Worm (Caenorhabditis elegans) whole organism, L1 larva: Measurements from ENCODE around the gene sre-55.

Experiments used
- aha-1 ChIP-seq: fragments of 150-350 bp; optimal IDR thresholded peaks from 2 replicates; lab custom pipeline; 2014; ENCODE audit warnings: missing biosample characterization, missing genetic modification characterization
- blmp-1 ChIP-seq: fragments of 150-350 bp; optimal IDR thresholded peaks from 2 replicates; lab custom pipeline; 2014; ENCODE audit warnings: missing biosample characterization, missing genetic modification characterization
- ces-1 ChIP-seq: fragments of 150-350 bp; optimal IDR thresholded peaks from 2 replicates; lab custom pipeline; 2014; ENCODE audit warnings: missing biosample characterization, missing genetic modification reagents, missing genetic modification characterization
- dsc-1 ChIP-seq: sonication (generic microtip); optimal IDR thresholded peaks from 2 replicates; lab custom pipeline; 2016; ENCODE audit warnings: mild to moderate bottlenecking, missing genetic modification characterization, missing compliant biosample characterization
- efl-3 ChIP-seq: fragments of 200-800 bp; sonication (Bioruptor generic); optimal IDR thresholded peaks from 2 replicates; lab custom pipeline; 2018; ENCODE audit warnings: mild to moderate bottlenecking, missing genetic modification characterization, missing compliant biosample characterization
- egl-13 ChIP-seq: sonication (generic microtip); optimal IDR thresholded peaks from 2 replicates; lab custom pipeline; 2016; ENCODE audit warnings: missing genotype, missing genetic modification reagents, missing genetic modification characterization, missing compliant biosample characterization
- elt-3 ChIP-seq, 6 experiments: fragments of 150-350 bp in 1 of 6; sonication (generic microtip); optimal IDR thresholded peaks; 2 replicates each; lab custom pipeline; 2017 to 2018; ENCODE audit warnings: missing biosample characterization in 6 of 6, missing genetic modification characterization in 6 of 6, inconsistent platforms in 1 of 6
- ets-5 ChIP-seq: fragments of 200-800 bp; sonication (Bioruptor generic); IDR thresholded peaks from 2 replicates; pipeline ENCODE4 v1.3.6; 2022; ENCODE audit warnings: missing genetic modification characterization, missing compliant biosample characterization
- fkh-10 ChIP-seq: sonication (generic microtip); optimal IDR thresholded peaks from 2 replicates; lab custom pipeline; 2017; ENCODE audit warnings: missing biosample characterization, missing genetic modification reagents, missing genetic modification characterization
- fkh-4 ChIP-seq: sonication (generic microtip); optimal IDR thresholded peaks from 2 replicates; lab custom pipeline; 2016; ENCODE audit warnings: missing compliant biosample characterization, missing genetic modification characterization, borderline replicate concordance
- hpl-2 ChIP-seq: fragments of 150-350 bp; optimal IDR thresholded peaks from 2 replicates; lab custom pipeline; 2014; ENCODE audit warnings: missing biosample characterization, missing genetic modification reagents, missing genetic modification characterization
- isw-1 ChIP-seq: fragments of 200-800 bp; sonication (Bioruptor generic); IDR thresholded peaks from 2 replicates; pipeline ENCODE4 v1.3.6; 2022; ENCODE audit warnings: missing genetic modification characterization, missing compliant biosample characterization
- lin-15B ChIP-seq: fragments of 150-350 bp; sonication (generic microtip); optimal IDR thresholded peaks from 3 replicates; lab custom pipeline; 2014; ENCODE audit warnings: missing biosample characterization, missing genetic modification characterization
- lin-35 ChIP-seq, 2 experiments: fragments of 150-350 bp; optimal IDR thresholded peaks; 2 replicates each; lab custom pipeline; 2014; ENCODE audit warnings: missing biosample characterization in 2 of 2, missing genetic modification characterization in 2 of 2, missing genetic modification reagents in 2 of 2
- lin-39 ChIP-seq: fragments of 150-350 bp; optimal IDR thresholded peaks from 2 replicates; lab custom pipeline; 2014; ENCODE audit warnings: missing biosample characterization, missing genetic modification reagents, missing genetic modification characterization
- lir-3 ChIP-seq: sonication (generic microtip); optimal IDR thresholded peaks from 2 replicates; lab custom pipeline; 2016; ENCODE audit warnings: mild to moderate bottlenecking, missing genetic modification characterization, moderate library complexity, missing compliant biosample characterization; ENCODE audit not compliant: poor library complexity
- mep-1 ChIP-seq: fragments of 150-350 bp; optimal IDR thresholded peaks from 2 replicates; lab custom pipeline; 2014; ENCODE audit warnings: missing biosample characterization, missing genetic modification characterization
- nhr-11 ChIP-seq: fragments of 150-350 bp; optimal IDR thresholded peaks from 2 replicates; lab custom pipeline; 2014; ENCODE audit warnings: missing biosample characterization, missing genetic modification characterization
- nhr-12 ChIP-seq: sonication (generic microtip); optimal IDR thresholded peaks from 2 replicates; lab custom pipeline; 2017; ENCODE audit warnings: missing biosample characterization, missing genetic modification characterization
- nhr-19 ChIP-seq: fragments of 200-800 bp; sonication (Bioruptor generic); conservative IDR thresholded peaks from 2 replicates; pipeline ENCODE4 v1.3.6; 2022; ENCODE audit warnings: missing genetic modification characterization, missing compliant biosample characterization
- nhr-20 ChIP-seq: sonication (generic microtip); optimal IDR thresholded peaks from 2 replicates; lab custom pipeline; 2016; ENCODE audit warnings: mild to moderate bottlenecking, missing genetic modification characterization, missing compliant biosample characterization
- nhr-47 ChIP-seq: sonication (generic microtip); optimal IDR thresholded peaks from 2 replicates; lab custom pipeline; 2016; ENCODE audit warnings: mild to moderate bottlenecking, missing genetic modification characterization, moderate library complexity, missing compliant biosample characterization
- nhr-84 ChIP-seq: sonication (generic microtip); optimal IDR thresholded peaks from 2 replicates; lab custom pipeline; 2017; ENCODE audit warnings: missing biosample characterization, missing genetic modification characterization
- nhr-90 ChIP-seq: sonication (generic microtip); optimal IDR thresholded peaks from 2 replicates; lab custom pipeline; 2016; ENCODE audit warnings: mild to moderate bottlenecking, missing genetic modification characterization, missing compliant biosample characterization; ENCODE audit not compliant: poor library complexity
- pag-3 ChIP-seq: sonication (generic microtip); optimal IDR thresholded peaks from 2 replicates; lab custom pipeline; 2017; ENCODE audit warnings: missing genetic modification characterization, mild to moderate bottlenecking, missing compliant biosample characterization, antibody characterized with exemption, borderline replicate concordance; ENCODE audit not compliant: insufficient read depth
- rnt-1 ChIP-seq: sonication (generic microtip); optimal IDR thresholded peaks from 2 replicates; lab custom pipeline; 2016; ENCODE audit warnings: mild to moderate bottlenecking, missing genetic modification characterization, moderate library complexity, missing compliant biosample characterization
- sox-4 ChIP-seq: sonication (generic microtip); optimal IDR thresholded peaks from 2 replicates; lab custom pipeline; 2016; ENCODE audit warnings: missing genetic modification characterization, missing compliant biosample characterization
- sup-37 ChIP-seq: fragments of 200-800 bp; sonication (Bioruptor generic); optimal IDR thresholded peaks from 2 replicates; lab custom pipeline; 2018; ENCODE audit warnings: mild to moderate bottlenecking, missing genetic modification characterization, missing compliant biosample characterization
- swsn-7 ChIP-seq: sonication (generic microtip); optimal IDR thresholded peaks from 2 replicates; lab custom pipeline; 2016; ENCODE audit warnings: missing genetic modification characterization, missing compliant biosample characterization
- tbx-2 ChIP-seq: sonication (generic microtip); optimal IDR thresholded peaks from 2 replicates; lab custom pipeline; 2016; ENCODE audit warnings: missing genetic modification characterization, missing compliant biosample characterization
- unc-130 ChIP-seq: fragments of 150-350 bp; optimal IDR thresholded peaks from 2 replicates; lab custom pipeline; 2017; ENCODE audit warnings: missing biosample characterization, missing genetic modification characterization, inconsistent platforms
- unc-30 ChIP-seq: sonication (generic microtip); optimal IDR thresholded peaks from 2 replicates; lab custom pipeline; 2017; ENCODE audit warnings: missing biosample characterization, missing genetic modification characterization
- unc-98 ChIP-seq: fragments of 200-800 bp; sonication (Bioruptor generic); IDR thresholded peaks from 2 replicates; pipeline ENCODE4 v1.3.6; 2022; ENCODE audit warnings: missing genetic modification characterization, missing compliant biosample characterization
- xbp-1 ChIP-seq: sonication (generic microtip); optimal IDR thresholded peaks from 2 replicates; lab custom pipeline; 2016; ENCODE audit warnings: missing genetic modification characterization, missing compliant biosample characterization
- zag-1 ChIP-seq: fragments of 150-350 bp; optimal IDR thresholded peaks from 2 replicates; lab custom pipeline; 2014; ENCODE audit warnings: missing biosample characterization, missing genetic modification characterization

Gene sre-55

DNA sequence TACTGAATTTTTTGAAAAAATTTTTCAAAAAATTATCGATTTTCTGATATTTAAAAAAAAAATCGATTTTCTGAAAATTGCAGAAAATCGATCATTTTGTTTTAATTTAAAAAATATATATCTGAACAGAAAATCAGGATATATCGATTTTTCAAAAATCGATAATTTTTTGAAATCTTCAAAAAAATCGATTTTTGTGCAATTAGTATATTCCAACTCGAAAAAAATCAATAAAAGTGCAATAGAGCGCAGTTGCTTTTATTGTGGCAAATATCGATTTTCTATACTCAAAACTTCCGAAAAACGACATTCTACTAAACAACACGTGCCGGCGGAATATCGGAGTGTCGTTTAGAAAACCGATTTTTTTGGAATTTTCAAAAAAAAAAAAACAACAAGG lies 28.4 kb upstream of the sre-55 start:
- TF ChIP-seq tbx-2 (tag; lab: Kevin White, UChicago) (no peak), nhr-84 (tag; lab: Kevin White, UChicago) (no peak)

DNA sequence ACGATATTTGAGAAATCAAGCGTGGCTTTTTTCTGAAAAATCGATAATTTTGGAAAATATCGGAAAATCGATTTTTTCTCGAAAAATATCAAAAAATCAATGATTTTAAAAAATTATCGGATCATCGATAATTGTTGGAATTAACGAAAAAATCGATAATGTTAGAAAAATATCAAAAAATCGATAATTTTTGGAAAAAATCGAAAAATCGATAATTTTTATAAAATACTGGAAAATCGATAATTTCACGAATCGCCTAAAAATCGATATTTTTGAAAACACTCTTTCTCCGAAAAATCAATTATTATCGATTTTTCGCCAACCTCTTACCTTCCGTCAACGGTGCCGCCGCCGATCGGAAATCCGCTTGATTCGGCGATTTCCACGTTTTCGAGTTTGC lies 27.9 kb upstream of the sre-55 start:
- TF ChIP-seq lin-39 (tag; lab: Kevin White, UChicago) (no peak), nhr-20 (tag; lab: Kevin White, UChicago) (no peak), elt-3 (tag; optimal IDR thresholded peaks at IDR 0.05; lab: Kevin White, UChicago) (no peak), sup-37 (GFP tag; lab: Kevin White, UChicago) (no peak)

DNA sequence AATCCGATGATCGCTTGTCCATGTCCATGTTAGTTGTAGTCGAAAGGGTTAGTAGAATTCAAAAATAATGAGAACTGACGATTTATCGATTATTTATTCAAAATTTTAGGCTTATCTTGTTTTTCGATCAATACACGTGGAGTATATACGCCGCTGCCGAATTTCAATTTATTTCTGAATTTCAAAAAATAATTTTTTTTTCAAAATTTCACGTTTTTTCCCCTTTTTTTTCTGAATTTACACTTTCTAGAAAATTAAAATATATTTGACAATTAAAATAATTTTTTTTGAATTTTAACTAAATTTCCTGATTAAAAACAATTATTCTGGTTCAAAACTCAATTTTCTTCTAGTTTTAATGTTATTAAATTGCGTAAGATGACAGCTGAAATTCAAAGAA lies 26.7 kb upstream of the sre-55 start, which contains the start of gene C50E10.1:
TSS of gene C50E10.1 (minus strand) at position 101 of the 400 bp plus-strand sequence.
- TF ChIP-seq hpl-2 (GFP tag; lab: Kevin White, UChicago), result no peak
- no peak for TF ChIP-seq nhr-11
- no peak for TF ChIP-seq rnt-1 (tag; lab: Kevin White, UChicago)
- TF ChIP-seq zag-1 (tag; lab: Kevin White, UChicago), result no peak
- TF ChIP-seq ces-1 (GFP tag; lab: Kevin White, UChicago), result no peak
- no peak for TF ChIP-seq efl-3 (GFP tag; lab: Kevin White, UChicago)
- no peak for TF ChIP-seq blmp-1 (tag; lab: Kevin White, UChicago)
- no peak for TF ChIP-seq unc-130 (tag; lab: Kevin White, UChicago)
- TF ChIP-seq swsn-7 (tag; lab: Kevin White, UChicago), result no peak
- TF ChIP-seq fkh-10, result no peak

DNA sequence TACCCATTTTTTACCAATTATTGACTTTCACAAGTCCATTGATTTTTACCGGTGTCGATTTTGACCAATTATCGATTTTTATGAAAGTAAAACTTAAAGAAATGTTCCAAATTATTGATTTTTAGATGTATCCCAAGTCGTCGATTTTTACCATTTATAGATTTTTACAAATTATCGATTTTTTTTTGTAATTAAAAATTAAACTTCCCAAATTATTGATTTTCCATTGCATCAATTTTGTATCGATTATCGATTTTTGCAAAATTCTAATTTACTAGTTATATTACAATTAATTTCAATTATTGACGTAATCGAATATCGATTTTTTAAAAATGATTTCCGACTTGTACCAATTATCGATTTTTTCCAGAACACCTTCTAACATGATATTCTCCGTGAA lies 26.0 kb upstream of the sre-55 start, which contains the start of gene sre-50:
TSS of gene sre-50 (plus strand) at position 384 of the 400 bp plus-strand sequence.
- TF ChIP-seq unc-30 (tag; lab: Kevin White, UChicago) (no peak), efl-3 (GFP tag; lab: Kevin White, UChicago) (no peak), dsc-1 (tag; lab: Kevin White, UChicago) (no peak), unc-98 (GFP tag; lab: Robert Waterston, UW) (no peak), aha-1 (tag; lab: Kevin White, UChicago) (no peak), rnt-1 (tag; lab: Kevin White, UChicago) (no peak), nhr-12 (tag; lab: Kevin White, UChicago) (no peak), xbp-1 (tag; lab: Kevin White, UChicago) (no peak), mep-1 (tag; lab: Kevin White, UChicago) (no peak), lin-35 (GFP tag; optimal IDR thresholded peaks at IDR 0.05; lab: Kevin White, UChicago) (no peak), nhr-47 (no peak), nhr-19 (no peak)

DNA sequence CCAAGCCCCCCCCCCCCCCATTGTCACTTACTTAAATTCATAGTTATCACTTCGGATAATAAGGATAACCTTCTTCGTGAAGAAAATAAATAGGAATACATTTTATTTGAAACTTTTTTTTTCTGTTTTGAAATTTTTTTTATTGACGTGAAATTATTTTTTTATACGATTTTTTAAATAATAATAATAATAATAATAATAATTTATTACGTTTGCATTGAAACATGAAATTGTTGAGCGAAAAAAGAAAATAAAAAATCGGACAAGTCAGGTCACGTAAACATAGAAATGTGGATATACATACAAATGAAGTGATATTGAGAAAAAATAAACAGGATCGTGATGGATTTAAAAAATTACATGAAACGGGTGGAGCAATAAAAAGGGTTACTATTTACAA lies 19.5 kb upstream of the sre-55 start, which contains the start of gene C50E10.2:
TSS of gene C50E10.2 (minus strand) at position 101 of the 400 bp plus-strand sequence.
- TF ChIP-seq pag-3 (tag; lab: Kevin White, UChicago) (no peak), lir-3 (no peak), egl-13 (tag; lab: Kevin White, UChicago) (no peak), ets-5 (GFP tag; lab: Robert Waterston, UW) (no peak), tbx-2 (tag; lab: Kevin White, UChicago) (no peak), aha-1 (tag; lab: Kevin White, UChicago) (no peak), nhr-90 (no peak), sox-4 (tag; lab: Kevin White, UChicago) (no peak), lin-15B (tag; lab: Kevin White, UChicago) (no peak), fkh-4 (tag; lab: Kevin White, UChicago) (no peak), isw-1 (no peak)
- TF ChIP-seq, all 84 proteins: peak for 0
